Fruit fly (Drosophila melanogaster) whole organism, embryonic: ENCODE measurements around the gene CG15152.

Experiments used
- Ada2b ChIP-seq: fragments of 200-800 bp; sonication (Bioruptor generic); IDR thresholded peaks from 2 replicates; pipeline ENCODE4 v1.3.6; 2022; ENCODE audit warnings: missing biosample characterization, missing genetic modification characterization
- Adf1 ChIP-seq: fragments of 200-800 bp; sonication (Bioruptor generic); IDR thresholded peaks from 2 replicates; pipeline ENCODE4 v1.3.6; 2022; ENCODE audit warnings: missing biosample characterization, missing genetic modification characterization
- Atf3 ChIP-seq: fragments of 200-800 bp; sonication (Bioruptor generic); optimal IDR thresholded peaks from 3 replicates; lab custom pipeline; 2016; ENCODE audit warnings: missing biosample characterization, missing genetic modification characterization
- B-H1 ChIP-seq: fragments of 200-800 bp; sonication (Bioruptor generic); IDR thresholded peaks from 3 replicates; pipeline ENCODE4 v1.3.6; 2022; ENCODE audit warnings: missing biosample characterization, missing genetic modification characterization
- CG10366 ChIP-seq: fragments of 200-800 bp; sonication (Bioruptor generic); IDR thresholded peaks from 2 replicates; pipeline ENCODE4 v1.3.6; 2022; ENCODE audit warnings: missing biosample characterization, missing genetic modification characterization
- CG11456 ChIP-seq: fragments of 200-800 bp; sonication (Bioruptor generic); IDR thresholded peaks from 3 replicates; pipeline ENCODE4 v1.3.6; 2022; ENCODE audit warnings: missing biosample characterization, missing genetic modification characterization
- CG13775 ChIP-seq: fragments of 200-800 bp; sonication (Bioruptor generic); optimal IDR thresholded peaks from 3 replicates; lab custom pipeline; 2017; ENCODE audit warnings: missing biosample characterization, mild to moderate bottlenecking, missing genetic modification characterization
- CG14050 ChIP-seq: fragments of 200-800 bp; sonication (Bioruptor generic); IDR thresholded peaks from 3 replicates; pipeline ENCODE4 v1.3.6; 2022; ENCODE audit warnings: missing biosample characterization, missing genetic modification characterization
- CG1603 ChIP-seq: fragments of 200-800 bp; sonication (Bioruptor generic); optimal IDR thresholded peaks from 2 replicates; lab custom pipeline; 2019; ENCODE audit warnings: missing biosample characterization, mild to moderate bottlenecking, missing genetic modification characterization, moderate library complexity
- CG16815 ChIP-seq: fragments of 200-800 bp; sonication (Bioruptor generic); optimal IDR thresholded peaks from 3 replicates; lab custom pipeline; 2017; ENCODE audit warnings: missing biosample characterization, mild to moderate bottlenecking, missing genetic modification characterization
- CG30431 ChIP-seq: fragments of 200-800 bp; sonication (Bioruptor generic); optimal IDR thresholded peaks from 2 replicates; lab custom pipeline; 2017; ENCODE audit warnings: missing biosample characterization, missing genetic modification characterization
- CG32532 ChIP-seq: fragments of 200-800 bp; sonication (Bioruptor generic); IDR thresholded peaks from 2 replicates; pipeline ENCODE4 v1.3.6; 2022; ENCODE audit warnings: missing biosample characterization, missing genetic modification characterization
- CG8359 ChIP-seq: fragments of 200-800 bp; sonication (Bioruptor generic); optimal IDR thresholded peaks from 2 replicates; lab custom pipeline; 2017; ENCODE audit warnings: missing biosample characterization, mild to moderate bottlenecking, missing genetic modification characterization, borderline replicate concordance
- CHES-1-like ChIP-seq: fragments of 200-800 bp; sonication (Bioruptor generic); optimal IDR thresholded peaks from 2 replicates; lab custom pipeline; 2016; ENCODE audit warnings: missing biosample characterization, missing genetic modification characterization
- CoRest ChIP-seq: fragments of 200-800 bp; sonication (Bioruptor generic); optimal IDR thresholded peaks from 3 replicates; lab custom pipeline; 2018; ENCODE audit warnings: missing biosample characterization, mild to moderate bottlenecking, missing genetic modification characterization, moderate library complexity
- Dbx ChIP-seq: fragments of 200-800 bp; sonication (Bioruptor generic); IDR thresholded peaks from 3 replicates; pipeline ENCODE4 v1.3.6; 2022; ENCODE audit warnings: missing biosample characterization, missing genetic modification characterization
- Gsc ChIP-seq: fragments of 200-800 bp; sonication (Bioruptor generic); IDR thresholded peaks from 2 replicates; pipeline ENCODE4 v1.3.6; 2022; ENCODE audit warnings: missing biosample characterization, missing genetic modification characterization
- Neu2 ChIP-seq: fragments of 200-800 bp; sonication (Bioruptor generic); optimal IDR thresholded peaks from 3 replicates; lab custom pipeline; 2016; ENCODE audit warnings: missing biosample characterization, missing genetic modification characterization, borderline replicate concordance
- NfI ChIP-seq: fragments of 200-800 bp; sonication (Bioruptor generic); optimal IDR thresholded peaks from 3 replicates; lab custom pipeline; 2018; ENCODE audit warnings: missing biosample characterization, mild to moderate bottlenecking, missing genetic modification characterization, moderate library complexity
- Oli ChIP-seq: fragments of 200-800 bp; sonication (Bioruptor generic); optimal IDR thresholded peaks from 2 replicates; lab custom pipeline; 2018; ENCODE audit warnings: missing biosample characterization, mild to moderate bottlenecking, missing genetic modification characterization, moderate library complexity
- Optix ChIP-seq: fragments of 200-800 bp; sonication (Bioruptor generic); IDR thresholded peaks from 3 replicates; pipeline ENCODE4 v1.3.6; 2022; ENCODE audit warnings: missing biosample characterization, missing genetic modification characterization
- Scr ChIP-seq: fragments of 200-800 bp; sonication (Bioruptor generic); IDR thresholded peaks from 2 replicates; pipeline ENCODE4 v1.3.6; 2022; ENCODE audit warnings: missing biosample characterization, missing genetic modification characterization; ENCODE audit not compliant: partially characterized antibody
- Stat92E ChIP-seq, 3 experiments: fragments of >200 bp in 2 of 3; fragments of 200-800 bp in 1 of 3; sonication (Bioruptor generic) in 1 of 3; optimal IDR thresholded peaks; 2 replicates each; lab custom pipeline; 2017 to 2019; ENCODE audit warnings: missing biosample characterization in 3 of 3, missing genetic modification characterization in 3 of 3, mild to moderate bottlenecking in 1 of 3, moderate library complexity in 1 of 3
- abd-A ChIP-seq: fragments of 200-800 bp; sonication (Bioruptor generic); optimal IDR thresholded peaks from 3 replicates; lab custom pipeline; 2019; ENCODE audit warnings: missing biosample characterization, mild to moderate bottlenecking, missing genetic modification characterization, moderate library complexity
- ac ChIP-seq: fragments of 200-800 bp; sonication (Bioruptor generic); optimal IDR thresholded peaks from 3 replicates; lab custom pipeline; 2017; ENCODE audit warnings: missing biosample characterization, mild to moderate bottlenecking, missing genetic modification characterization
- cas ChIP-seq: fragments of 200-800 bp; sonication (Bioruptor generic); IDR thresholded peaks from 2 replicates; pipeline ENCODE4 v1.3.6; 2022; ENCODE audit warnings: missing biosample characterization, missing genetic modification characterization
- chif ChIP-seq, 2 experiments: fragments of 200-800 bp; sonication (Bioruptor generic); optimal IDR thresholded peaks; 3 replicates each; lab custom pipeline; 2016; ENCODE audit warnings: missing biosample characterization in 2 of 2, missing genetic modification characterization in 2 of 2
- chm ChIP-seq: fragments of 200-800 bp; sonication (Bioruptor generic); IDR thresholded peaks from 2 replicates; pipeline ENCODE4 v1.3.6; 2022; ENCODE audit warnings: missing biosample characterization, missing genetic modification characterization
- ci ChIP-seq: fragments of 200-800 bp; sonication (Bioruptor generic); IDR thresholded peaks from 3 replicates; pipeline ENCODE4 v1.3.6; 2022; ENCODE audit warnings: missing biosample characterization, missing genetic modification characterization
- crol ChIP-seq: fragments of 200-800 bp; sonication (Bioruptor generic); IDR thresholded peaks from 2 replicates; pipeline ENCODE4 v1.3.6; 2022; ENCODE audit warnings: missing biosample characterization, missing genetic modification characterization
- danr ChIP-seq: fragments of 200-800 bp; sonication (Bioruptor generic); IDR thresholded peaks from 2 replicates; pipeline ENCODE4 v1.3.6; 2022; ENCODE audit warnings: missing biosample characterization, missing genetic modification characterization
- dati ChIP-seq: fragments of 200-800 bp; sonication (Bioruptor generic); IDR thresholded peaks from 2 replicates; pipeline ENCODE4 v1.3.6; 2022; ENCODE audit warnings: missing biosample characterization, missing genetic modification characterization
- dm ChIP-seq: fragments of 200-800 bp; sonication (Bioruptor generic); optimal IDR thresholded peaks from 3 replicates; lab custom pipeline; 2016; ENCODE audit warnings: missing biosample characterization, missing genetic modification characterization
- fd64A ChIP-seq: fragments of 200-800 bp; sonication (Bioruptor generic); optimal IDR thresholded peaks from 3 replicates; lab custom pipeline; 2018; ENCODE audit warnings: missing biosample characterization, mild to moderate bottlenecking, missing genetic modification characterization
- fu2 ChIP-seq: fragments of 200-800 bp; sonication (Bioruptor generic); optimal IDR thresholded peaks from 2 replicates; lab custom pipeline; 2016; ENCODE audit warnings: missing biosample characterization, missing genetic modification characterization
- lmd ChIP-seq: fragments of 200-800 bp; sonication (Bioruptor generic); IDR thresholded peaks from 2 replicates; pipeline ENCODE4 v1.3.6; 2022; ENCODE audit warnings: missing biosample characterization, missing genetic modification characterization
- odd ChIP-seq: fragments of 200-800 bp; sonication (Bioruptor generic); optimal IDR thresholded peaks from 2 replicates; lab custom pipeline; 2017; ENCODE audit warnings: missing biosample characterization, mild to moderate bottlenecking, missing genetic modification characterization
- otp ChIP-seq: fragments of 200-800 bp; sonication (Bioruptor generic); IDR thresholded peaks from 3 replicates; pipeline ENCODE4, ENCODE4 v1.3.6; 2022; ENCODE audit warnings: missing biosample characterization, missing genetic modification characterization
- pan ChIP-seq, 4 experiments: fragments of >200 bp in 3 of 4; fragments of 200-800 bp in 1 of 4; sonication (Bioruptor generic) in 1 of 4; optimal IDR thresholded peaks in 3 of 4; IDR thresholded peaks in 1 of 4; 2 replicates each; pipeline versions ENCODE4 v1.3.6 to Lab custom; 2017 to 2022; ENCODE audit warnings: missing biosample characterization in 2 of 4, missing genetic modification characterization in 2 of 4, mixed read lengths in 1 of 4
- peb ChIP-seq: fragments of 200-800 bp; sonication (Bioruptor generic); IDR thresholded peaks from 2 replicates; pipeline ENCODE4 v1.3.6; 2022; ENCODE audit warnings: missing biosample characterization, missing genetic modification characterization
- prd ChIP-seq, 3 experiments: fragments of >200 bp in 2 of 3; fragments of 200-800 bp in 1 of 3; sonication (Bioruptor generic) in 1 of 3; optimal IDR thresholded peaks in 2 of 3; IDR thresholded peaks in 1 of 3; 2 replicates in 2 of 3; 3 replicates in 1 of 3; pipeline versions ENCODE4 v1.3.6 to Lab custom; 2017 to 2022; ENCODE audit warnings: missing biosample characterization in 1 of 3, missing genetic modification characterization in 1 of 3
- schlank ChIP-seq: fragments of 200-800 bp; sonication (Bioruptor generic); optimal IDR thresholded peaks from 2 replicates; lab custom pipeline; 2018; ENCODE audit warnings: missing biosample characterization, mild to moderate bottlenecking, missing genetic modification characterization
- twi ChIP-seq: fragments of 200-800 bp; optimal IDR thresholded peaks from 2 replicates; lab custom pipeline; 2019; ENCODE audit warnings: missing biosample characterization, mild to moderate bottlenecking, missing genetic modification characterization, moderate library complexity
- unc-4 ChIP-seq: fragments of 200-800 bp; sonication (Bioruptor generic); IDR thresholded peaks from 2 replicates; pipeline ENCODE4 v1.3.6; 2022; ENCODE audit warnings: missing biosample characterization, missing genetic modification characterization; ENCODE audit not compliant: partially characterized antibody
- vfl ChIP-seq: fragments of 200-800 bp; sonication (Bioruptor generic); optimal IDR thresholded peaks from 2 replicates; lab custom pipeline; 2016; ENCODE audit warnings: missing biosample characterization, missing genetic modification characterization
- wdn ChIP-seq: fragments of 200-800 bp; sonication (Bioruptor generic); IDR thresholded peaks from 2 replicates; pipeline ENCODE4 v1.3.6; 2022; ENCODE audit warnings: missing biosample characterization, missing genetic modification characterization
- z ChIP-seq: fragments of 200-800 bp; sonication (Bioruptor generic); IDR thresholded peaks from 3 replicates; pipeline ENCODE4 v1.3.6; 2022; ENCODE audit warnings: missing biosample characterization, missing genetic modification characterization
- zfh2 ChIP-seq: fragments of 200-800 bp; sonication (Bioruptor generic); optimal IDR thresholded peaks from 2 replicates; lab custom pipeline; 2016; ENCODE audit warnings: missing biosample characterization, missing genetic modification characterization

CG15152 gene

dm6 chr2L:18151134-18151825 lies 36.9 kb downstream of the CG15152 start (continued):
- TF ChIP-seq Neu2 (GFP tag; lab: Kevin White, UChicago), result peak; percentile 19
- peak; percentile 76 for TF ChIP-seq CG32532 (GFP tag; lab: Robert Waterston, UW)
- no peak for TF ChIP-seq CG8359 (GFP tag; lab: Kevin White, UChicago)
- TF ChIP-seq ci (GFP tag; lab: Robert Waterston, UW), result peak; percentile 69
- TF ChIP-seq z (GFP tag; lab: Robert Waterston, UW), result peak; percentile 97
- no peak for TF ChIP-seq dati
- TF ChIP-seq danr, result peak; percentile 56; the same call in 1 of the 2 replicates
- peak; percentile 33 for TF ChIP-seq Oli (tag; lab: Kevin White, UChicago)
- peak; percentile 50 for TF ChIP-seq vfl (GFP tag; lab: Kevin White, UChicago)
- TF ChIP-seq dm (GFP tag; lab: Kevin White, UChicago), result peak; percentile 62
- peak; percentile 12 for TF ChIP-seq odd (GFP tag; lab: Kevin White, UChicago)
- peak; percentile 66 for TF ChIP-seq Adf1 (GFP tag; lab: Robert Waterston, UW)
- TF ChIP-seq cas, result 0 out of 2 replicates have a peak, but pooled peaks have one; percentile 28
- TF ChIP-seq Ada2b (GFP tag; lab: Robert Waterston, UW), result peak; percentile 74
- peak; percentile 66 for TF ChIP-seq zfh2 (GFP tag; lab: Kevin White, UChicago)
- TF ChIP-seq CHES-1-like (GFP tag; lab: Kevin White, UChicago), result peak; percentile 66
- TF ChIP-seq lmd, result peak; percentile 78
- peak; percentile 92 for TF ChIP-seq CG11456 (GFP tag; lab: Robert Waterston, UW)
- TF ChIP-seq CG1603, result peak; percentile 59
- no peak for TF ChIP-seq prd (optimal IDR thresholded peaks at IDR 0.05; lab: Kevin White, UChicago)
- TF ChIP-seq prd (GFP tag; IDR thresholded peaks at IDR 0.05; lab: Robert Waterston, UW), result peak; percentile 86
- peak; percentile 32; the same call in 1 of the 2 replicates for TF ChIP-seq Scr
- no peak for TF ChIP-seq Gsc (GFP tag; lab: Robert Waterston, UW)
- peak; percentile 65 for TF ChIP-seq twi (tag; lab: Kevin White, UChicago)
- TF ChIP-seq pan (optimal IDR thresholded peaks at IDR 0.05; lab: Kevin White, UChicago), result no peak
- peak in 1 of 2 experiments; percentile 64 for TF ChIP-seq pan (GFP tag; optimal IDR thresholded peaks at IDR 0.05 in 1 of 2, IDR thresholded peaks at IDR 0.05 in 1 of 2)
- peak; percentile 12 for TF ChIP-seq fd64A (GFP tag; lab: Kevin White, UChicago)
- TF ChIP-seq CG10366, result peak; percentile 72
- TF ChIP-seq chm (GFP tag; lab: Robert Waterston, UW), result peak; percentile 51
- peak; percentile 33 for TF ChIP-seq crol (GFP tag; lab: Robert Waterston, UW)
- TF ChIP-seq B-H1 (GFP tag; lab: Robert Waterston, UW), result peak; percentile 38; the same call in 2 of the 3 replicates
- peak; percentile 36 for TF ChIP-seq CoRest (tag; lab: Kevin White, UChicago)
- TF ChIP-seq chif (GFP tag; optimal IDR thresholded peaks at IDR 0.05; lab: Kevin White, UChicago), result peak; percentile 13 to 65
- TF ChIP-seq Atf3 (GFP tag; lab: Kevin White, UChicago), result peak; percentile 27
- peak; percentile 55; the same call in 1 of the 2 replicates for TF ChIP-seq peb (GFP tag; lab: Robert Waterston, UW)
- peak; percentile 75 for TF ChIP-seq abd-A (tag; lab: Kevin White, UChicago)
- TF ChIP-seq NfI (GFP tag; lab: Kevin White, UChicago), result peak; percentile 14
- peak; percentile 9 for TF ChIP-seq CG13775 (GFP tag; lab: Kevin White, UChicago)
- TF ChIP-seq CG16815 (GFP tag; lab: Kevin White, UChicago), result peak; percentile 32
- TF ChIP-seq Dbx (GFP tag; lab: Robert Waterston, UW), result peak; percentile 73
- peak; percentile 33; the same call in 1 of the 3 replicates for TF ChIP-seq CG14050
- TF ChIP-seq ac (GFP tag; lab: Kevin White, UChicago), result peak; percentile 77
- TF ChIP-seq schlank (tag; lab: Kevin White, UChicago), result peak; percentile 29
- TF ChIP-seq wdn (GFP tag; lab: Robert Waterston, UW), result peak; percentile 59
- TF ChIP-seq Stat92E (GFP tag; optimal IDR thresholded peaks at IDR 0.05; lab: Kevin White, UChicago), result peak in 1 of 3 experiments; percentile 100
- peak; percentile 54; the same call in 2 of the 3 replicates for TF ChIP-seq otp (GFP tag; lab: Robert Waterston, UW)
- TF ChIP-seq Optix (GFP tag; lab: Robert Waterston, UW), result peak; percentile 64; the same call in 2 of the 3 replicates
- TF ChIP-seq CG30431, result peak; percentile 38
- 0 out of 2 replicates have a peak, but pooled peaks have one; percentile 23 for TF ChIP-seq unc-4 (GFP tag; lab: Robert Waterston, UW)
- TF ChIP-seq fu2 (GFP tag; lab: Kevin White, UChicago), result peak; percentile 65
